Fruit fly (Drosophila melanogaster): Measurements from ENCODE around the gene CG15764.

Gene CG15764

DNA sequence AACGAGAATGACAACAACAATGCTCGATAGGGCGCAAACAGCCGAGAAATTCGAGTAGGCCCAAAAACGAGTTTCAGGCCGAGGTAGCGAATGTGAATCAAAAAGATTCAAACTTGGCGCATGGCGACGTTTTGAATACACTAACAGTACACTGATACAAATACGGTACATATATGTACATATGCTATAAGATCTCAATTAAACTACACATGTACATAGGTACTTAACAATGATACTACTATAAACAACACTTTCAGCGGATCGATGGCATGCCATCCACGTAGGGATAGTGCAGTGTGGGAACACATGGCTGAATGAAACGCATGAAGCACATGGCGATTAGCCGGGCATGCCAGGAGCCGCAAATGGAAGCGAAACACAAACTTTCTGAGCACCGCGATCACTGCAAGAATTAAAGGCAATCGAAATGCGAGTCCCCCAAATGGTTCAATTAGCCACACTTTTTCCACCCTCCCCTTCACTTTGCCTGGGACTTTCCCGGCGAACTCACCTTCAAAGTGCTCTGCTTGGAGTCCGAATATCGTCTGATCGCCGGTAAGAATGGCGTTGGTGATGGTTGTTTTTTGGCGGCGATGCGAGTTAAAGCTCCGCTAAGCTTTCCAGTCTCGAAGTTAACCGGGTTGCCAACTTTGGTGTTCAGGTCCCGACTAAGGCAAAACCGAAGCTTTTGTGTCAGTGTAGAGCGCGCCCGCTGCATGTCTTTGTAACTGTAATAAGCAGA lies 47.0 kb downstream of the CG15764 start:
- TF ChIP-seq foxo (GFP tag; optimal IDR thresholded peaks at IDR 0.05) (peak in 1 of 2 experiments; percentile 5), Hr83 (GFP tag; optimal IDR thresholded peaks at IDR 0.05; ENCODE audit: poor library complexity, severe bottlenecking) (no peak), Sp1 (GFP tag; optimal IDR thresholded peaks at IDR 0.05) (peak; percentile 39), psq (GFP tag; optimal IDR thresholded peaks at IDR 0.05) (no peak), Dif (GFP tag; optimal IDR thresholded peaks at IDR 0.05; ENCODE audit: partially characterized antibody) (peak; percentile 44), dl (GFP tag; optimal IDR thresholded peaks at IDR 0.05; ENCODE audit: insufficient read depth in 1 of 2, partially characterized antibody in 2 of 2) (peak in 1 of 2 experiments; percentile 27), N (GFP tag; optimal IDR thresholded peaks at IDR 0.05) (no peak), OdsH (GFP tag; optimal IDR thresholded peaks at IDR 0.05) (peak; percentile 26), h (GFP tag; optimal IDR thresholded peaks at IDR 0.05) (no peak), HLH106 (tag; optimal IDR thresholded peaks at IDR 0.05) (peak; percentile 14), Rel (GFP tag; optimal IDR thresholded peaks at IDR 0.05) (no peak), Rel (tag; optimal IDR thresholded peaks at IDR 0.05) (peak; percentile 98)

DNA sequence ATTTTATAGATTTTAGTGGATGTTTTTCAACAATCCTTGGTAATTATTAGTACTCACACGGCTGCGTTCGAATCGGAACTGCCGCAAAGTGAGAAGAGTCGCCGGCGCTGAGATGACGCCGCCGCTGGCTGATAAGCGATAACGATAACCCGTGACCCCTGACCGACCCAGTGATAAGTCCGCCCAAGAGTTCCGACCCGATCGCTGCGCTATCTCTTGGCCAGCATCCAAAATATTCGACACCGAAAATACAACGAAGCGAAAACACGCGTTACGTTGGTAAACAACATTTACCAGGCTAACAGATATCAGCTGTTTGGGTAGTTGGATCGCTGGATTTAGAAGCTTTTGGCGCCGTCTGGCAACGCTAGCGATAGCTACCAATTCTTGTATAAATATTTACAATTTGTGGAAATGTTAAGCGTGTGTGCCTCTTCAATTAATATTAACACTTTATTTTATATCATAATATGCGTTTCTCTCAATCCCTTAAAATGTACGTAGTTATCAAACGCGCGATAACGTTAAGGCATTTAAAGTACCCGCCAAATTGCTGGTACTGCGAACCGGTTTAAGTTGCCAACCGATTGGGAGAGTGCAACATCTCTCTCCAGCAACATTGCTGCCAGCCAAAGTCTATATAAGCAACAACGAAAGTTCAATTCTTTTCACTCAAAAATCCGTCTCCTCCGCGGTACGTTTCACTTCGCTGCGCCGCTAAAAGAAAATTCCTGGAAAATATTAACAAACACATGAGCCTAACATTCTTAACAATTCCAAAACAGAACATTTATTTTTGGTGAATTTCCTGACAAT lies 47.8 kb downstream of the CG15764 start, which contains the start of the genes Shmt and CG3726:
Gene Shmt (minus strand): TSS at position 304 of the 816 bp plus-strand sequence.
Gene CG3726 (plus strand): TSS at position 604 of the 816 bp plus-strand sequence.
- TF ChIP-seq Mio (GFP tag; optimal IDR thresholded peaks at IDR 0.05) (no peak), woc (GFP tag; optimal IDR thresholded peaks at IDR 0.05) (no peak), Rel (GFP tag; optimal IDR thresholded peaks at IDR 0.05) (peak; percentile 3), Rel (tag; optimal IDR thresholded peaks at IDR 0.05) (no peak), usp (GFP tag; optimal IDR thresholded peaks at IDR 0.05) (no peak), Dif (GFP tag; optimal IDR thresholded peaks at IDR 0.05; ENCODE audit: partially characterized antibody) (peak; percentile 30), h (GFP tag; optimal IDR thresholded peaks at IDR 0.05) (peak; percentile 30), HLH106 (tag; optimal IDR thresholded peaks at IDR 0.05) (no peak), sage (GFP tag; optimal IDR thresholded peaks at IDR 0.05) (no peak), CG32264 (GFP tag; optimal IDR thresholded peaks at IDR 0.05) (no peak), Sp1 (GFP tag; optimal IDR thresholded peaks at IDR 0.05) (peak; percentile 20), foxo (GFP tag; optimal IDR thresholded peaks at IDR 0.05) (no peak), sv (GFP tag; optimal IDR thresholded peaks at IDR 0.05) (no peak), Myc (optimal IDR thresholded peaks at IDR 0.05) (peak; percentile 37), pan (optimal IDR thresholded peaks at IDR 0.05) (no peak), Hnf4 (GFP tag; optimal IDR thresholded peaks at IDR 0.05) (peak; percentile 8), Hr83 (GFP tag; optimal IDR thresholded peaks at IDR 0.05; ENCODE audit: poor library complexity, severe bottlenecking) (peak; percentile 3)

DNA sequence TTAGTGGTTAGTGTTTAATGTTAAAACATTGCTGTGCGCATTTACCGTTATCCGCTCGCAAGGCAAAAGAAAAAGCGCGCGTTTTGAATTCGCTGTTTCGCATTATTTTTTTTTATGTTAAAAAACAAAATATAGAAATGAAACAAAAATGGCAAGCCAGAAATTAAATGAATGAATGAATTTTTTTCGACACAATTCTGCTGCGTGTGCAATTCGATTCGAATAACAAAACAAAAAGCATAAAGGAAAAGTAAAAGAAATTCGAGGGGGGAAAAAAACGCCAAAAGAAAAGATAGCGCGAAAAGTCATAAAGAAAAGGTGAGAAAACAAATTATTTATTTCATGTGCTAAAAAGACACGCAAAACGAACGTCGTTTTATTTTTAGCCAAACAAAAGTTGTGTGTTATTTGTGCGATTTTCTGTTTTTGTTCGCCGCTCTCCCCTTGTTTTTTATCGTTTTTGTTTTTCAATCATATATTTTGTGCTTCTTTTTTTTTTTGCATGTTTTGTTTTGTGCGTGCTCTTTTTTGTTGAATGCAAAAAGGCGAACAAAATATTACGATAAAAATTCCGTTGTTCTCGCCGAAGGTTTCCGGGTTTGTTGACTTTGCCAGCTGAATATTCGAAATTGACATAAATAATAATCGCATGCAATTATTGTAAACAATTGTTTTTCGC lies 48.6 kb downstream of the CG15764 start:
- TF ChIP-seq pan (optimal IDR thresholded peaks at IDR 0.05) (no peak), OdsH (GFP tag; optimal IDR thresholded peaks at IDR 0.05) (no peak), jim (GFP tag; optimal IDR thresholded peaks at IDR 0.05) (no peak), dsf (GFP tag; optimal IDR thresholded peaks at IDR 0.05; ENCODE audit: borderline replicate concordance) (no peak), psq (GFP tag; optimal IDR thresholded peaks at IDR 0.05) (peak; percentile 70), N (GFP tag; optimal IDR thresholded peaks at IDR 0.05) (no peak), Hnf4 (GFP tag; optimal IDR thresholded peaks at IDR 0.05) (no peak), brk (GFP tag; optimal IDR thresholded peaks at IDR 0.05) (peak; percentile 14), Mio (GFP tag; optimal IDR thresholded peaks at IDR 0.05) (no peak), CrebA (GFP tag; optimal IDR thresholded peaks at IDR 0.05; ENCODE audit: borderline replicate concordance) (no peak), ey (GFP tag; optimal IDR thresholded peaks at IDR 0.05) (no peak), Vsx2 (GFP tag; optimal IDR thresholded peaks at IDR 0.05; ENCODE audit: partially characterized antibody) (no peak), dl (GFP tag; optimal IDR thresholded peaks at IDR 0.05; ENCODE audit: insufficient read depth in 1 of 2, partially characterized antibody in 2 of 2) (no peak), Abd-B (GFP tag; optimal IDR thresholded peaks at IDR 0.05) (no peak), Sp1 (GFP tag; optimal IDR thresholded peaks at IDR 0.05) (peak; percentile 23)
